Worm (Caenorhabditis elegans) whole organism, L2 larva: ENCODE data around the gene mep-1.

Experiments
- R02D3.7 ChIP-seq: fragments of 150-350 bp; optimal IDR thresholded peaks from 2 replicates; lab custom pipeline; 2014; ENCODE audit warnings: missing biosample characterization, missing genetic modification characterization
- alr-1 ChIP-seq: fragments of 150-350 bp; optimal IDR thresholded peaks from 2 replicates; lab custom pipeline; 2014; ENCODE audit warnings: missing biosample characterization, missing genetic modification characterization
- ama-1 ChIP-seq: fragments of 150-350 bp; optimal IDR thresholded peaks from 2 replicates; lab custom pipeline; 2018; ENCODE audit warnings: inconsistent platforms
- ceh-82 ChIP-seq: fragments of 150-350 bp; optimal IDR thresholded peaks from 2 replicates; lab custom pipeline; 2014; ENCODE audit warnings: missing biosample characterization, missing genetic modification characterization
- fos-1 ChIP-seq: fragments of 150-350 bp; optimal IDR thresholded peaks from 2 replicates; lab custom pipeline; 2014; ENCODE audit warnings: missing biosample characterization, missing genetic modification characterization
- lin-13 ChIP-seq: fragments of 150-350 bp; optimal IDR thresholded peaks from 2 replicates; lab custom pipeline; 2014; ENCODE audit warnings: missing biosample characterization, missing genetic modification reagents, missing genetic modification characterization
- mdl-1 ChIP-seq, 2 experiments: fragments of 150-350 bp in 1 of 2; sonication (generic microtip) in 1 of 2; optimal IDR thresholded peaks; 2 replicates each; lab custom pipeline; 2017; ENCODE audit warnings: missing biosample characterization in 2 of 2, missing genetic modification characterization in 2 of 2
- skn-1 ChIP-seq: sonication (generic microtip); optimal IDR thresholded peaks from 2 replicates; lab custom pipeline; 2017; ENCODE audit warnings: missing biosample characterization, missing genetic modification characterization
- unc-62 ChIP-seq: fragments of 150-350 bp; optimal IDR thresholded peaks from 2 replicates; lab custom pipeline; 2014; ENCODE audit warnings: missing biosample characterization, missing genetic modification reagents, missing genetic modification characterization
- zag-1 ChIP-seq: fragments of 150-350 bp; optimal IDR thresholded peaks from 2 replicates; lab custom pipeline; 2014; ENCODE audit warnings: missing biosample characterization, missing genetic modification characterization
- ztf-4 ChIP-seq: fragments of 150-350 bp; optimal IDR thresholded peaks from 2 replicates; lab custom pipeline; 2014; ENCODE audit warnings: missing biosample characterization, missing genetic modification characterization

- TF ChIP-seq unc-62 (GFP tag; lab: Kevin White, UChicago), result no peak
- no peak for TF ChIP-seq lin-13
- TF ChIP-seq fos-1, result no peak
- no peak for TF ChIP-seq ceh-82
- TF ChIP-seq mdl-1 (tag; optimal IDR thresholded peaks at IDR 0.05; lab: Kevin White, UChicago), result no peak
- no peak for TF ChIP-seq zag-1 (tag; lab: Kevin White, UChicago)
- no peak for TF ChIP-seq R02D3.7 (tag; lab: Kevin White, UChicago)
- TF ChIP-seq skn-1 (tag; lab: Kevin White, UChicago), result no peak
- no peak for TF ChIP-seq alr-1 (tag; lab: Kevin White, UChicago)
- no peak for TF ChIP-seq ama-1 (lab: Kevin White, UChicago)
- TF ChIP-seq ztf-4, result no peak
Observed at ce11 chrIV:11570200-11570599, 45.8 kb downstream of the mep-1 start, which contains the start of gene srgp-1.
